Worm (Caenorhabditis elegans) whole organism, early embryonic: ENCODE data around the gene T13A10.64.

Experiments used
- B0310.2 ChIP-seq: sonication (generic microtip); optimal IDR thresholded peaks from 2 replicates; lab custom pipeline; 2016; ENCODE audit warnings: mild to moderate bottlenecking, missing genetic modification characterization, missing compliant biosample characterization
- F13C5.2 ChIP-seq: sonication (generic microtip); optimal IDR thresholded peaks from 2 replicates; lab custom pipeline; 2017; ENCODE audit warnings: mild to moderate bottlenecking, missing genetic modification characterization, inconsistent platforms, missing compliant biosample characterization
- ama-1 ChIP-seq: fragments of 150-350 bp; optimal IDR thresholded peaks from 2 replicates; lab custom pipeline; 2014
- ceh-36 ChIP-seq: sonication (generic microtip); optimal IDR thresholded peaks from 2 replicates; lab custom pipeline; 2016; ENCODE audit warnings: missing genetic modification characterization, inconsistent platforms, missing compliant biosample characterization
- ets-7 ChIP-seq: sonication (generic microtip); optimal IDR thresholded peaks from 2 replicates; lab custom pipeline; 2016; ENCODE audit warnings: missing genotype, missing genetic modification characterization, missing compliant biosample characterization
- scrt-1 ChIP-seq: fragments of 200-800 bp; sonication (Bioruptor generic); IDR thresholded peaks from 2 replicates; pipeline ENCODE4 v1.3.6; 2022; ENCODE audit warnings: missing genetic modification characterization, missing compliant biosample characterization

DNA sequence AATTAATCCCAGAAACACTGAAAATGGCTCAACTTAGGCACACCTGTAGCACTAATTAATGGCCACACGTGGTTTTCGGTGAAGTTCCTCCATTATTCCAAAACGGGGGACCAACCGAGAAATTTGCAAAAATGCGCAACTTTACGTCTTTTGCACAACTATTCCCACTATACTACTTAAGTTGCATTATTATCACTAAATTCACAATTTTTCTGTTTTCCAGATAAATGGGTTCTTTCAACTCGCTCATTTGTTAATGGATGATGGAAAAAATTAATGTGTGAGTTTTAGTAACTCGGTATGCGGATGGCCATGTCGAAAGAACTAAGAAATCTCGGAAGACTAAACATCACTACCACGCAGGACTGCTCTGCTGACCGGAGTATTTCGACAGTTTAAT, at the start of gene T13A10.64:
- TF ChIP-seq scrt-1 = no peak
- no peak for TF ChIP-seq ama-1 (lab: Kevin White, UChicago)
- TF ChIP-seq B0310.2 = no peak
- no peak for TF ChIP-seq F13C5.2 (tag; lab: Kevin White, UChicago)
- no peak for TF ChIP-seq ets-7
- TF ChIP-seq ceh-36 = no peak
